Worm (Caenorhabditis elegans): ENCODE data around the gene F35H8.1.
A peak's percentile ranks its signal among the peaks of the same experiment; 100 is the strongest.

The F35H8.1 gene

ce11 chrII:9591071-9591470 is 38.0 kb upstream of the F35H8.1 start, which contains the start of the genes E02H1.1 and tag-124 (continued):
- TF ChIP-seq mxl-3 (GFP tag; optimal IDR thresholded peaks at IDR 0.05) (peak; percentile 32), rbr-2 (tag; optimal IDR thresholded peaks at IDR 0.05) (peak; percentile 46), Y105C5A.15 (GFP tag; IDR thresholded peaks at IDR 0.05) (no peak), mdt-29 (GFP tag; IDR thresholded peaks at IDR 0.05) (no peak), nhr-25 (tag; optimal IDR thresholded peaks at IDR 0.05; ENCODE audit: borderline replicate concordance, insufficient read depth) (no peak), mxl-2 (GFP tag; conservative IDR thresholded peaks at IDR 0.05) (no peak), snpc-4 (tag; optimal IDR thresholded peaks at IDR 0.05) (no peak), lin-1 (GFP tag; IDR thresholded peaks at IDR 0.05) (no peak), lir-3 (tag; optimal IDR thresholded peaks at IDR 0.05) (no peak), nhr-11 (tag; optimal IDR thresholded peaks at IDR 0.05) (peak; percentile 87), duxl-1 (tag; optimal IDR thresholded peaks at IDR 0.05; ENCODE audit: poor library complexity) (peak; percentile 86), ztf-11 (tag; optimal IDR thresholded peaks at IDR 0.05) (no peak), sdz-12 (GFP tag; optimal IDR thresholded peaks at IDR 0.05) (no peak), ceh-82 (tag; optimal IDR thresholded peaks at IDR 0.05) (no peak), ceh-44 (GFP tag; IDR thresholded peaks at IDR 0.05) (no peak), nhr-76 (tag; optimal IDR thresholded peaks at IDR 0.05) (no peak), daf-19 (GFP tag; conservative IDR thresholded peaks at IDR 0.05) (no peak), hlh-30 (tag; optimal IDR thresholded peaks at IDR 0.05; ENCODE audit: insufficient read depth) (peak; percentile 42), daf-8 (GFP tag; IDR thresholded peaks at IDR 0.05) (no peak), pqm-1 (tag; optimal IDR thresholded peaks at IDR 0.05) (no peak), dmd-6 (GFP tag; IDR thresholded peaks at IDR 0.05) (peak; percentile 73), lin-38 (GFP tag; IDR thresholded peaks at IDR 0.05) (peak; percentile 62), nhr-42 (GFP tag; IDR thresholded peaks at IDR 0.05) (no peak), F49E8.2 (tag; optimal IDR thresholded peaks at IDR 0.05; ENCODE audit: borderline replicate concordance) (peak; percentile 45), ztf-7 (tag; optimal IDR thresholded peaks at IDR 0.05) (no peak), mep-1 (tag; optimal IDR thresholded peaks at IDR 0.05) (peak; percentile 69), cey-2 (tag; optimal IDR thresholded peaks at IDR 0.05; ENCODE audit: borderline replicate concordance, insufficient read depth) (no peak)

ce11 chrII:9589667-9590066 is 36.6 kb upstream of the F35H8.1 start, which contains the start of gene eral-1:
TSS of gene eral-1 (minus strand) at chrII:9589767.
- no peak for TF ChIP-seq F26F4.8 (GFP tag; conservative IDR thresholded peaks at IDR 0.05)
- no peak for TF ChIP-seq nhr-41 (GFP tag; IDR thresholded peaks at IDR 0.05)
- TF ChIP-seq lin-38 (GFP tag; IDR thresholded peaks at IDR 0.05), result no peak
- TF ChIP-seq T26A8.4 (GFP tag; IDR thresholded peaks at IDR 0.05), result no peak
- TF ChIP-seq ctbp-1 (GFP tag; IDR thresholded peaks at IDR 0.05), result no peak
- no peak for TF ChIP-seq hmg-1.1 (GFP tag; IDR thresholded peaks at IDR 0.05)
- TF ChIP-seq sdz-12 (GFP tag; optimal IDR thresholded peaks at IDR 0.05), result no peak
- no peak for TF ChIP-seq daf-19 (GFP tag; conservative IDR thresholded peaks at IDR 0.05)
- no peak for TF ChIP-seq lin-39 (tag; optimal IDR thresholded peaks at IDR 0.05)
- TF ChIP-seq hlh-11 (tag; optimal IDR thresholded peaks at IDR 0.05), result no peak

- TF ChIP-seq Y105C5A.15 (GFP tag; IDR thresholded peaks at IDR 0.05) (no peak), hlh-11 (tag; optimal IDR thresholded peaks at IDR 0.05) (peak; percentile 35), sdz-12 (GFP tag; optimal IDR thresholded peaks at IDR 0.05) (no peak), nhr-10 (tag; optimal IDR thresholded peaks at IDR 0.05) (peak; percentile 8), daf-16 (GFP tag; optimal IDR thresholded peaks at IDR 0.05) (no peak), daf-16 (tag; optimal IDR thresholded peaks at IDR 0.05) (peak; percentile 60), F37D6.2 (tag; optimal IDR thresholded peaks at IDR 0.05) (no peak), F26F4.8 (GFP tag; conservative IDR thresholded peaks at IDR 0.05) (no peak), dpl-1 (GFP tag; optimal IDR thresholded peaks at IDR 0.05) (no peak), Y48G9A.11 (GFP tag; IDR thresholded peaks at IDR 0.05) (no peak), jun-1 (tag; optimal IDR thresholded peaks at IDR 0.05) (no peak), unc-130 (GFP tag; optimal IDR thresholded peaks at IDR 0.05) (no peak), skn-1 (tag; optimal IDR thresholded peaks at IDR 0.05) (no peak), dve-1 (tag; optimal IDR thresholded peaks at IDR 0.05; ENCODE audit: insufficient read depth) (peak; percentile 66), lin-15B (tag; optimal IDR thresholded peaks at IDR 0.05) (no peak), nhr-28 (tag; optimal IDR thresholded peaks at IDR 0.05) (peak; percentile 100), attf-4 (tag; optimal IDR thresholded peaks at IDR 0.05) (no peak), nhr-237 (tag; optimal IDR thresholded peaks at IDR 0.05) (no peak), lim-7 (GFP tag; IDR thresholded peaks at IDR 0.05) (no peak), cey-2 (tag; optimal IDR thresholded peaks at IDR 0.05; ENCODE audit: borderline replicate concordance, insufficient read depth) (peak; percentile 43), gei-8 (GFP tag; optimal IDR thresholded peaks at IDR 0.05) (no peak)
Measured at ce11 chrII:9586734-9587209, 33.7 kb upstream of the F35H8.1 start, which contains the start of gene ugt-58. TSS of gene ugt-58 (minus strand) at chrII:9586784.
